Fruit fly (Drosophila melanogaster) whole organism, embryonic: Measurements from ENCODE around the gene CG43055.

Experiments used
- BtbVII ChIP-seq: fragments of 200-800 bp; sonication (Bioruptor generic); optimal IDR thresholded peaks from 3 replicates; lab custom pipeline; 2017; ENCODE audit warnings: missing biosample characterization, mild to moderate bottlenecking, missing genetic modification characterization
- CG1024 ChIP-seq: fragments of 200-800 bp; sonication (Bioruptor generic); IDR thresholded peaks from 2 replicates; pipeline ENCODE4 v1.3.6; 2022; ENCODE audit warnings: missing biosample characterization, missing genetic modification characterization
- CG10543 ChIP-seq: fragments of 200-800 bp; sonication (Bioruptor generic); optimal IDR thresholded peaks from 3 replicates; lab custom pipeline; 2017; ENCODE audit warnings: missing biosample characterization, mild to moderate bottlenecking, missing genetic modification characterization, moderate library complexity
- CG11504 ChIP-seq: fragments of 200-800 bp; sonication (Bioruptor generic); optimal IDR thresholded peaks from 3 replicates; lab custom pipeline; 2019; ENCODE audit warnings: missing biosample characterization, mild to moderate bottlenecking, missing genetic modification characterization, moderate library complexity
- CG11560 ChIP-seq: fragments of 200-800 bp; sonication (Bioruptor generic); IDR thresholded peaks from 3 replicates; pipeline ENCODE4 v1.3.6; 2022; ENCODE audit warnings: missing biosample characterization, missing genetic modification characterization
- CG12071 ChIP-seq: fragments of 200-800 bp; sonication (Bioruptor generic); optimal IDR thresholded peaks from 3 replicates; lab custom pipeline; 2018; ENCODE audit warnings: missing biosample characterization, mild to moderate bottlenecking, missing genetic modification characterization
- CG13123 ChIP-seq: fragments of 200-800 bp; sonication (Bioruptor generic); optimal IDR thresholded peaks from 2 replicates; lab custom pipeline; 2016; ENCODE audit warnings: missing biosample characterization, missing genetic modification characterization
- CG13287 ChIP-seq: fragments of 200-800 bp; sonication (Bioruptor generic); IDR thresholded peaks from 2 replicates; pipeline ENCODE4 v1.3.6; 2022; ENCODE audit warnings: missing biosample characterization, missing genetic modification characterization; ENCODE audit not compliant: partially characterized antibody
- CG17359 ChIP-seq: fragments of 200-800 bp; sonication (Bioruptor generic); optimal IDR thresholded peaks from 3 replicates; lab custom pipeline; 2018; ENCODE audit warnings: missing biosample characterization, mild to moderate bottlenecking, missing genetic modification characterization, moderate library complexity
- CG17912 ChIP-seq: fragments of 200-800 bp; sonication (Bioruptor generic); optimal IDR thresholded peaks from 2 replicates; lab custom pipeline; 2018; ENCODE audit warnings: missing biosample characterization, mild to moderate bottlenecking, missing genetic modification characterization
- CG18599 ChIP-seq: fragments of 200-800 bp; sonication (Bioruptor generic); optimal IDR thresholded peaks from 3 replicates; lab custom pipeline; 2017; ENCODE audit warnings: missing biosample characterization, missing genetic modification characterization, mild to moderate bottlenecking, moderate library complexity, missing genetic modification reagents
- CG2120 ChIP-seq: fragments of 200-800 bp; sonication (Bioruptor generic); optimal IDR thresholded peaks from 3 replicates; lab custom pipeline; 2016; ENCODE audit warnings: missing biosample characterization, missing genetic modification characterization
- CG4424 ChIP-seq: fragments of 200-800 bp; sonication (Bioruptor generic); optimal IDR thresholded peaks from 3 replicates; lab custom pipeline; 2016; ENCODE audit warnings: missing biosample characterization, missing genetic modification characterization
- CG5953 ChIP-seq: fragments of 200-800 bp; sonication (Bioruptor generic); IDR thresholded peaks from 2 replicates; pipeline ENCODE4 v1.3.6; 2022; ENCODE audit warnings: missing biosample characterization, missing genetic modification characterization
- CG6254 ChIP-seq: fragments of 200-800 bp; sonication (Bioruptor generic); optimal IDR thresholded peaks from 3 replicates; lab custom pipeline; 2017; ENCODE audit warnings: mild to moderate bottlenecking, missing biosample characterization, missing genetic modification reagents, missing genetic modification characterization
- CG7357 ChIP-seq: fragments of 200-800 bp; sonication (Bioruptor generic); IDR thresholded peaks from 3 replicates; pipeline ENCODE4 v1.3.6; 2022; ENCODE audit warnings: missing biosample characterization, missing genetic modification characterization
- CG7786 ChIP-seq: fragments of 200-800 bp; sonication (Bioruptor generic); optimal IDR thresholded peaks from 2 replicates; lab custom pipeline; 2016; ENCODE audit warnings: missing biosample characterization, missing genetic modification characterization
- CG8290 ChIP-seq, 3 experiments: fragments of 200-800 bp; sonication (Bioruptor generic); optimal IDR thresholded peaks; 2 replicates each; lab custom pipeline; 2016 to 2019; ENCODE audit warnings: missing biosample characterization in 3 of 3, missing genetic modification characterization in 3 of 3, mild to moderate bottlenecking in 2 of 3, moderate library complexity in 1 of 3
- CG9727 ChIP-seq: fragments of 200-800 bp; sonication (Bioruptor generic); optimal IDR thresholded peaks from 3 replicates; lab custom pipeline; 2017; ENCODE audit warnings: missing biosample characterization, mild to moderate bottlenecking, missing genetic modification characterization
- CG9932 ChIP-seq: fragments of 200-800 bp; sonication (Bioruptor generic); IDR thresholded peaks from 2 replicates; pipeline ENCODE4 v1.3.6; 2022; ENCODE audit warnings: missing biosample characterization, missing genetic modification characterization
- Dref ChIP-seq: fragments of 200-800 bp; sonication (Bioruptor generic); IDR thresholded peaks from 2 replicates; pipeline ENCODE4 v1.3.6; 2022; ENCODE audit warnings: missing biosample characterization, missing genetic modification characterization
- Drgx ChIP-seq: fragments of 200-800 bp; sonication (Bioruptor generic); IDR thresholded peaks from 2 replicates; pipeline ENCODE4 v1.3.6; 2022; ENCODE audit warnings: missing biosample characterization, missing genetic modification characterization
- Fer3 ChIP-seq: fragments of 200-800 bp; sonication (Bioruptor generic); optimal IDR thresholded peaks from 2 replicates; lab custom pipeline; 2018; ENCODE audit warnings: missing biosample characterization, mild to moderate bottlenecking, missing genetic modification characterization, moderate library complexity
- Hmr ChIP-seq: fragments of 200-800 bp; sonication (Bioruptor generic); optimal IDR thresholded peaks from 3 replicates; lab custom pipeline; 2017; ENCODE audit warnings: mild to moderate bottlenecking, missing biosample characterization, missing genetic modification reagents, missing genetic modification characterization
- Lim3 ChIP-seq: fragments of 200-800 bp; sonication (Bioruptor generic); IDR thresholded peaks from 2 replicates; pipeline ENCODE4 v1.3.6; 2022; ENCODE audit warnings: missing biosample characterization, missing genetic modification characterization
- Meics ChIP-seq: fragments of 200-800 bp; sonication (Bioruptor generic); optimal IDR thresholded peaks from 2 replicates; lab custom pipeline; 2017; ENCODE audit warnings: missing biosample characterization, mild to moderate bottlenecking, missing genetic modification characterization
- Mes4 ChIP-seq: fragments of 200-800 bp; sonication (Bioruptor generic); optimal IDR thresholded peaks from 2 replicates; lab custom pipeline; 2016; ENCODE audit warnings: missing biosample characterization, missing genetic modification characterization
- Nf-YC ChIP-seq: fragments of 200-800 bp; optimal IDR thresholded peaks from 3 replicates; lab custom pipeline; 2019; ENCODE audit warnings: missing biosample characterization, mild to moderate bottlenecking, missing genetic modification characterization, moderate library complexity
- Poxn ChIP-seq: fragments of 200-800 bp; sonication (Bioruptor generic); IDR thresholded peaks from 2 replicates; pipeline ENCODE4 v1.3.6; 2022; ENCODE audit warnings: missing biosample characterization, missing genetic modification characterization
- Stat92E ChIP-seq, 3 experiments: fragments of >200 bp in 2 of 3; fragments of 200-800 bp in 1 of 3; sonication (Bioruptor generic) in 1 of 3; optimal IDR thresholded peaks; 2 replicates each; lab custom pipeline; 2017 to 2019; ENCODE audit warnings: missing biosample characterization in 3 of 3, missing genetic modification characterization in 3 of 3, mild to moderate bottlenecking in 1 of 3, moderate library complexity in 1 of 3
- Tbp ChIP-seq: fragments of >200 bp; optimal IDR thresholded peaks from 2 replicates; lab custom pipeline; 2018; ENCODE audit warnings: missing biosample characterization, missing genetic modification characterization
- ato ChIP-seq: fragments of 200-800 bp; sonication (Bioruptor generic); IDR thresholded peaks from 2 replicates; pipeline ENCODE4 v1.3.6; 2022; ENCODE audit warnings: missing biosample characterization, missing genetic modification characterization; ENCODE audit not compliant: partially characterized antibody
- btn ChIP-seq: fragments of 200-800 bp; sonication (Bioruptor generic); optimal IDR thresholded peaks from 2 replicates; lab custom pipeline; 2016; ENCODE audit warnings: missing biosample characterization, missing genetic modification characterization
- dati ChIP-seq: fragments of 200-800 bp; sonication (Bioruptor generic); IDR thresholded peaks from 2 replicates; pipeline ENCODE4 v1.3.6; 2022; ENCODE audit warnings: missing biosample characterization, missing genetic modification characterization
- emc ChIP-seq: fragments of 200-800 bp; sonication (Bioruptor generic); optimal IDR thresholded peaks from 2 replicates; lab custom pipeline; 2016; ENCODE audit warnings: missing biosample characterization, missing genetic modification characterization
- eve ChIP-seq, 2 experiments: fragments of >200 bp; optimal IDR thresholded peaks; 2 replicates each; lab custom pipeline; 2017; ENCODE audit warnings: missing biosample characterization in 2 of 2, missing genetic modification characterization in 2 of 2
- fd64A ChIP-seq: fragments of 200-800 bp; sonication (Bioruptor generic); optimal IDR thresholded peaks from 3 replicates; lab custom pipeline; 2018; ENCODE audit warnings: missing biosample characterization, mild to moderate bottlenecking, missing genetic modification characterization
- fu2 ChIP-seq: fragments of 200-800 bp; sonication (Bioruptor generic); optimal IDR thresholded peaks from 2 replicates; lab custom pipeline; 2016; ENCODE audit warnings: missing biosample characterization, missing genetic modification characterization
- ham ChIP-seq: fragments of 200-800 bp; sonication (Bioruptor generic); IDR thresholded peaks from 2 replicates; pipeline ENCODE4 v1.3.6; 2022; ENCODE audit warnings: missing biosample characterization, missing genetic modification characterization
- hb ChIP-seq: fragments of 200-800 bp; sonication (Bioruptor generic); IDR thresholded peaks from 3 replicates; pipeline ENCODE4 v1.3.6; 2022; ENCODE audit warnings: missing biosample characterization, missing genetic modification characterization; ENCODE audit not compliant: partially characterized antibody
- hbn ChIP-seq: fragments of 200-800 bp; sonication (Bioruptor generic); IDR thresholded peaks from 2 replicates; pipeline ENCODE4 v1.3.6; 2022; ENCODE audit warnings: missing biosample characterization, missing genetic modification characterization; ENCODE audit not compliant: partially characterized antibody
- lov ChIP-seq, 2 experiments: fragments of 200-800 bp in 1 of 2; fragments of >200 bp in 1 of 2; sonication (Bioruptor generic) in 1 of 2; IDR thresholded peaks in 1 of 2; optimal IDR thresholded peaks in 1 of 2; 2 replicates in 1 of 2; 3 replicates in 1 of 2; pipeline versions ENCODE4 v1.3.6 to Lab custom; 2017 to 2022; ENCODE audit warnings: missing biosample characterization in 1 of 2, missing genetic modification characterization in 1 of 2
- pzg ChIP-seq: fragments of 200-800 bp; sonication (Bioruptor generic); optimal IDR thresholded peaks from 3 replicates; lab custom pipeline; 2018; ENCODE audit warnings: missing biosample characterization, mild to moderate bottlenecking, missing genetic modification characterization, moderate library complexity
- repo ChIP-seq: fragments of 200-800 bp; sonication (Bioruptor generic); optimal IDR thresholded peaks from 2 replicates; lab custom pipeline; 2016; ENCODE audit warnings: missing biosample characterization, missing genetic modification characterization
- sc ChIP-seq, 3 experiments: fragments of >200 bp in 2 of 3; fragments of 200-800 bp in 1 of 3; sonication (Bioruptor generic) in 1 of 3; optimal IDR thresholded peaks; 2 replicates in 2 of 3; 3 replicates in 1 of 3; lab custom pipeline; 2017; ENCODE audit warnings: mild to moderate bottlenecking in 1 of 3, missing biosample characterization in 1 of 3, missing genetic modification characterization in 1 of 3, missing genetic modification reagents in 1 of 3
- tio ChIP-seq: fragments of 200-800 bp; sonication (Bioruptor generic); optimal IDR thresholded peaks from 2 replicates; lab custom pipeline; 2017; ENCODE audit warnings: missing biosample characterization, missing genetic modification characterization, inconsistent platforms
- twi ChIP-seq: fragments of 200-800 bp; optimal IDR thresholded peaks from 2 replicates; lab custom pipeline; 2019; ENCODE audit warnings: missing biosample characterization, mild to moderate bottlenecking, missing genetic modification characterization, moderate library complexity
- zen2 ChIP-seq: fragments of 200-800 bp; sonication (Bioruptor generic); IDR thresholded peaks from 3 replicates; pipeline ENCODE4 v1.3.6; 2022; ENCODE audit warnings: missing biosample characterization, missing genetic modification characterization; ENCODE audit not compliant: partially characterized antibody
- zf30C ChIP-seq: fragments of 200-800 bp; sonication (Bioruptor generic); optimal IDR thresholded peaks from 3 replicates; lab custom pipeline; 2018; ENCODE audit warnings: missing biosample characterization, mild to moderate bottlenecking, missing genetic modification characterization

CG43055 gene

DNA sequence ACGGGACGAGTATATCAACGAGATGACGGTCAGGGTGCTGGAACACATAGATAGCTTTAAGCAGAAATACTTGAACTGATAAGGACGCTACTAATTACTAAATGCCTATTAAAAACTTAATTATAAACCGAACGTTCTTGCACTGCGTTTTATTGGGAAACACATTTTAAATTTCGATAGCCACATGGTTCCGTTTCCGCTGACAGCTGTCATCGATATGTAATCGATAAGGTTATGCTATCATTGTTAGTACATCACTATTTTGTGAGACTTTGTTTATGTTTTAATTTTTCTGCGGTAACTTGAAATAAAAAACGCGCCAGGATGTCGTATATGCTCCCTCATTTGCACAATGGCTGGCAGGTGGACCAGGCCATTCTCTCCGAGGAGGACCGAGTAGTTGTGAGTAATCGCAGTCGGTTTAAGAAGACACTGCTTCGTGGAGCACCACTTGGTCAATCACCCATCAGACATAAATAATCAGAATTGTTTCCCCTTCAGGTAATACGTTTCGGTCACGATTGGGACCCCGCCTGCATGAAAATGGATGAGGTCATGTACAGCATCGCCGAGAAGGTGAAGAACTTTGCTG lies 7.8 kb upstream of the CG43055 start, which contains the start of gene Dim1 (continued):
- TF ChIP-seq Stat92E (GFP tag; optimal IDR thresholded peaks at IDR 0.05; lab: Kevin White, UChicago): no peak
- no peak for TF ChIP-seq CG11504 (tag; lab: Kevin White, UChicago)
- no peak for TF ChIP-seq Poxn (GFP tag; lab: Robert Waterston, UW)
- no peak for TF ChIP-seq fu2 (GFP tag; lab: Kevin White, UChicago)
- TF ChIP-seq CG5953: no peak
- peak; percentile 4 for TF ChIP-seq Mes4 (GFP tag; lab: Kevin White, UChicago)
- no peak for TF ChIP-seq zf30C (GFP tag; lab: Kevin White, UChicago)
- TF ChIP-seq Dref: peak; percentile 91
- TF ChIP-seq repo (GFP tag; lab: Kevin White, UChicago): no peak
- no peak for TF ChIP-seq twi (tag; lab: Kevin White, UChicago)
- TF ChIP-seq Meics: no peak
- TF ChIP-seq CG10543: no peak
- TF ChIP-seq CG1024 (GFP tag; lab: Robert Waterston, UW): no peak
- TF ChIP-seq Drgx (GFP tag; lab: Robert Waterston, UW): no peak
- no peak for TF ChIP-seq CG12071 (GFP tag; lab: Kevin White, UChicago)
- TF ChIP-seq emc (GFP tag; lab: Kevin White, UChicago): no peak
- no peak for TF ChIP-seq CG11560 (tag; lab: Robert Waterston, UW)
- TF ChIP-seq Lim3 (GFP tag; lab: Robert Waterston, UW): no peak
- peak; percentile 63; the same call in 1 of the 3 replicates for TF ChIP-seq hb (GFP tag; lab: Robert Waterston, UW)
- no peak for TF ChIP-seq Fer3 (tag; lab: Kevin White, UChicago)
- TF ChIP-seq dati (GFP tag; lab: Robert Waterston, UW): no peak
- TF ChIP-seq Tbp (GFP tag; lab: Kevin White, UChicago): no peak
- TF ChIP-seq zen2 (GFP tag; lab: Robert Waterston, UW): peak; percentile 81
- no peak for TF ChIP-seq CG17359 (tag; lab: Kevin White, UChicago)
- no peak for TF ChIP-seq lov (optimal IDR thresholded peaks at IDR 0.05; lab: Kevin White, UChicago)
- TF ChIP-seq lov (GFP tag; IDR thresholded peaks at IDR 0.05; lab: Robert Waterston, UW): no peak
- peak; percentile 87 for TF ChIP-seq CG13287 (GFP tag; lab: Robert Waterston, UW)
- TF ChIP-seq CG6254 (GFP tag; lab: Kevin White, UChicago): no peak
- TF ChIP-seq CG13123: no peak
- peak; percentile 77 for TF ChIP-seq hbn (GFP tag; lab: Robert Waterston, UW)
- TF ChIP-seq CG2120 (GFP tag; lab: Kevin White, UChicago): no peak
- peak; percentile 72 for TF ChIP-seq ato
- no peak for TF ChIP-seq CG8290 (GFP tag; optimal IDR thresholded peaks at IDR 0.05; lab: Kevin White, UChicago)
- TF ChIP-seq CG8290 (tag; optimal IDR thresholded peaks at IDR 0.05; lab: Kevin White, UChicago): no peak
- no peak for TF ChIP-seq tio (GFP tag; lab: Kevin White, UChicago)
- no peak for TF ChIP-seq CG9932
- TF ChIP-seq fd64A (GFP tag; lab: Kevin White, UChicago): no peak
- no peak for TF ChIP-seq CG18599
- TF ChIP-seq sc (optimal IDR thresholded peaks at IDR 0.05; lab: Kevin White, UChicago): no peak
- TF ChIP-seq sc (GFP tag; optimal IDR thresholded peaks at IDR 0.05; lab: Kevin White, UChicago): no peak
- TF ChIP-seq CG17912 (GFP tag; lab: Kevin White, UChicago): no peak
- TF ChIP-seq Hmr (GFP tag; lab: Kevin White, UChicago): peak; percentile 12
- TF ChIP-seq CG9727 (GFP tag; lab: Kevin White, UChicago): peak; percentile 40
- TF ChIP-seq ham (GFP tag; lab: Robert Waterston, UW): no peak
- no peak for TF ChIP-seq CG7786 (GFP tag; lab: Kevin White, UChicago)
- TF ChIP-seq CG4424 (GFP tag; lab: Kevin White, UChicago): no peak
- TF ChIP-seq eve (GFP tag; optimal IDR thresholded peaks at IDR 0.05; lab: Kevin White, UChicago): no peak
- TF ChIP-seq pzg (GFP tag; lab: Kevin White, UChicago): peak; percentile 52
- TF ChIP-seq CG7357 (GFP tag; lab: Robert Waterston, UW): no peak
- no peak for TF ChIP-seq Nf-YC (tag; lab: Kevin White, UChicago)
- no peak for TF ChIP-seq BtbVII (GFP tag; lab: Kevin White, UChicago)
- TF ChIP-seq btn: no peak
